Fruit fly (Drosophila melanogaster) whole organism: ENCODE data around the gene CG33511.

Experiments
- CG8478 ChIP-seq: fragments of >200 bp; optimal IDR thresholded peaks from 2 replicates; lab custom pipeline; 2018; ENCODE audit warnings: inconsistent platforms
- EcR ChIP-seq, 2 experiments: fragments of >200 bp; optimal IDR thresholded peaks; 2 replicates each; lab custom pipeline; 2017; ENCODE audit warnings: missing biosample characterization in 2 of 2, missing genetic modification characterization in 2 of 2, missing genetic modification reagents in 2 of 2
- psq ChIP-seq: fragments of >200 bp; optimal IDR thresholded peaks from 2 replicates; lab custom pipeline; 2017
- usp ChIP-seq: fragments of >200 bp; optimal IDR thresholded peaks from 2 replicates; lab custom pipeline; 2017; ENCODE audit warnings: missing biosample characterization, missing genetic modification characterization, mixed read lengths

dm6 chr2L:21037723-21038122 lies 44.6 kb downstream of the CG33511 start:
- TF ChIP-seq CG8478 (no peak), usp (GFP tag; lab: Kevin White, UChicago) (no peak), psq (lab: Kevin White, UChicago) (no peak), EcR (GFP tag; optimal IDR thresholded peaks at IDR 0.05; lab: Kevin White, UChicago) (no peak)
